Worm (Caenorhabditis elegans) whole organism, L3 larva: ENCODE data around the gene srt-48.

ENCODE experiments used
- R02D3.7 ChIP-seq: fragments of 150-350 bp; optimal IDR thresholded peaks from 2 replicates; lab custom pipeline; 2014; ENCODE audit warnings: missing biosample characterization, missing genetic modification characterization
- ZK546.5 ChIP-seq: sonication (generic microtip); optimal IDR thresholded peaks from 2 replicates; lab custom pipeline; 2017; ENCODE audit warnings: missing biosample characterization, missing genetic modification characterization
- aly-2 ChIP-seq: fragments of 150-350 bp; optimal IDR thresholded peaks from 2 replicates; lab custom pipeline; 2014; ENCODE audit warnings: missing biosample characterization, missing genetic modification characterization
- ama-1 ChIP-seq: fragments of 150-350 bp; optimal IDR thresholded peaks from 2 replicates; lab custom pipeline; 2018
- ceh-16 ChIP-seq: sonication (generic microtip); optimal IDR thresholded peaks from 2 replicates; lab custom pipeline; 2017; ENCODE audit warnings: missing biosample characterization, missing genetic modification characterization
- ceh-28 ChIP-seq: fragments of 150-350 bp; optimal IDR thresholded peaks from 2 replicates; lab custom pipeline; 2014; ENCODE audit warnings: missing biosample characterization, missing genetic modification reagents, missing genetic modification characterization
- ceh-82 ChIP-seq: fragments of 150-350 bp; optimal IDR thresholded peaks from 2 replicates; lab custom pipeline; 2014; ENCODE audit warnings: missing biosample characterization, missing genetic modification characterization
- ceh-9 ChIP-seq: sonication (generic microtip); optimal IDR thresholded peaks from 2 replicates; lab custom pipeline; 2018; ENCODE audit warnings: missing biosample characterization, missing genetic modification characterization
- daf-12 ChIP-seq: fragments of 150-350 bp; optimal IDR thresholded peaks from 2 replicates; lab custom pipeline; 2014; ENCODE audit warnings: missing biosample characterization, missing genetic modification reagents, missing genetic modification characterization
- egl-27 ChIP-seq: sonication (generic microtip); optimal IDR thresholded peaks from 4 replicates; lab custom pipeline; 2017; ENCODE audit warnings: missing biosample characterization, missing genetic modification reagents, missing genetic modification characterization
- egl-5 ChIP-seq: fragments of 150-350 bp; optimal IDR thresholded peaks from 2 replicates; lab custom pipeline; 2017; ENCODE audit warnings: missing biosample characterization, missing genetic modification reagents, missing genetic modification characterization, inconsistent platforms
- elt-1 ChIP-seq: fragments of 150-350 bp; optimal IDR thresholded peaks from 2 replicates; lab custom pipeline; 2014; ENCODE audit warnings: missing biosample characterization, missing genetic modification characterization
- elt-2 ChIP-seq: sonication (generic microtip); optimal IDR thresholded peaks from 2 replicates; lab custom pipeline; 2016; ENCODE audit warnings: missing genetic modification reagents, mild to moderate bottlenecking, missing genetic modification characterization, missing compliant biosample characterization
- elt-3 ChIP-seq, 3 experiments: fragments of 150-350 bp in 1 of 3; sonication (generic microtip) in 2 of 3; optimal IDR thresholded peaks; 2 replicates in 2 of 3; 4 replicates in 1 of 3; lab custom pipeline; 2014 to 2017; ENCODE audit warnings: missing biosample characterization in 3 of 3, missing genetic modification characterization in 3 of 3
- eor-1 ChIP-seq, 2 experiments: fragments of 150-350 bp; optimal IDR thresholded peaks; 2 replicates each; lab custom pipeline; 2014 to 2018; ENCODE audit warnings: missing biosample characterization in 2 of 2, missing genetic modification characterization in 2 of 2
- fkh-10 ChIP-seq: sonication (generic microtip); optimal IDR thresholded peaks from 2 replicates; lab custom pipeline; 2017; ENCODE audit warnings: missing biosample characterization, missing genetic modification reagents, missing genetic modification characterization
- fkh-2 ChIP-seq: fragments of 150-350 bp; optimal IDR thresholded peaks from 2 replicates; lab custom pipeline; 2014; ENCODE audit warnings: missing biosample characterization, missing genetic modification reagents, missing genetic modification characterization
- fos-1 ChIP-seq: fragments of 150-350 bp; optimal IDR thresholded peaks from 2 replicates; lab custom pipeline; 2014; ENCODE audit warnings: missing biosample characterization, missing genetic modification characterization
- hmg-11 ChIP-seq: sonication (generic microtip); optimal IDR thresholded peaks from 2 replicates; lab custom pipeline; 2016; ENCODE audit warnings: missing genetic modification characterization, missing compliant biosample characterization
- jun-1 ChIP-seq: fragments of 150-350 bp; optimal IDR thresholded peaks from 2 replicates; lab custom pipeline; 2014; ENCODE audit warnings: missing biosample characterization, missing genetic modification reagents, missing genetic modification characterization
- lin-15B ChIP-seq: fragments of 150-350 bp; optimal IDR thresholded peaks from 2 replicates; lab custom pipeline; 2014; ENCODE audit warnings: missing biosample characterization, missing genetic modification characterization
- lin-39 ChIP-seq: fragments of 150-350 bp; optimal IDR thresholded peaks from 2 replicates; lab custom pipeline; 2018; ENCODE audit warnings: missing biosample characterization, missing genetic modification reagents, missing genetic modification characterization
- lsy-12 ChIP-seq: sonication (generic microtip); optimal IDR thresholded peaks from 2 replicates; lab custom pipeline; 2016; ENCODE audit warnings: mild to moderate bottlenecking, missing genetic modification characterization, missing compliant biosample characterization
- mdl-1 ChIP-seq: fragments of 150-350 bp; optimal IDR thresholded peaks from 2 replicates; lab custom pipeline; 2014; ENCODE audit warnings: missing biosample characterization, missing genetic modification characterization
- mml-1 ChIP-seq: fragments of 150-350 bp; sonication (generic microtip); optimal IDR thresholded peaks from 3 replicates; lab custom pipeline; 2014; ENCODE audit warnings: missing biosample characterization, missing genetic modification characterization
- nfya-1 ChIP-seq: sonication (generic microtip); optimal IDR thresholded peaks from 2 replicates; lab custom pipeline; 2017; ENCODE audit warnings: missing genetic modification characterization, mild to moderate bottlenecking, missing compliant biosample characterization, antibody characterized with exemption, moderate library complexity; ENCODE audit not compliant: insufficient read depth
- nhr-11 ChIP-seq: fragments of 150-350 bp; optimal IDR thresholded peaks from 2 replicates; lab custom pipeline; 2014; ENCODE audit warnings: missing biosample characterization, missing genetic modification characterization
- nhr-12 ChIP-seq: fragments of 150-350 bp; optimal IDR thresholded peaks from 2 replicates; lab custom pipeline; 2014; ENCODE audit warnings: missing biosample characterization, missing genetic modification characterization
- nhr-23 ChIP-seq: fragments of 150-350 bp; optimal IDR thresholded peaks from 2 replicates; lab custom pipeline; 2014; ENCODE audit warnings: missing biosample characterization, missing genetic modification reagents, missing genetic modification characterization
- nhr-237 ChIP-seq: fragments of 150-350 bp; optimal IDR thresholded peaks from 2 replicates; lab custom pipeline; 2014; ENCODE audit warnings: missing biosample characterization, missing genetic modification characterization
- nhr-25 ChIP-seq: sonication (generic microtip); optimal IDR thresholded peaks from 2 replicates; lab custom pipeline; 2017; ENCODE audit warnings: missing biosample characterization, missing genetic modification characterization
- nhr-28 ChIP-seq: fragments of 150-350 bp; optimal IDR thresholded peaks from 2 replicates; lab custom pipeline; 2014; ENCODE audit warnings: missing biosample characterization, missing genetic modification characterization
- nhr-43 ChIP-seq: sonication (generic microtip); optimal IDR thresholded peaks from 2 replicates; lab custom pipeline; 2016; ENCODE audit warnings: mild to moderate bottlenecking, missing genetic modification characterization, missing compliant biosample characterization; ENCODE audit not compliant: poor library complexity, severe bottlenecking
- nhr-67 ChIP-seq: fragments of 150-350 bp; optimal IDR thresholded peaks from 2 replicates; lab custom pipeline; 2014; ENCODE audit warnings: missing biosample characterization, missing genetic modification characterization
- nhr-76 ChIP-seq: fragments of 150-350 bp; sonication (generic microtip); optimal IDR thresholded peaks from 5 replicates; lab custom pipeline; 2014; ENCODE audit warnings: missing biosample characterization, missing genetic modification characterization
- nhr-77 ChIP-seq: fragments of 150-350 bp; optimal IDR thresholded peaks from 2 replicates; lab custom pipeline; 2014; ENCODE audit warnings: missing biosample characterization, missing genetic modification characterization
- pha-4 ChIP-seq: fragments of 150-350 bp; optimal IDR thresholded peaks from 2 replicates; lab custom pipeline; 2014; ENCODE audit warnings: missing biosample characterization, missing genetic modification reagents, missing genetic modification characterization
- pqm-1 ChIP-seq: fragments of 150-350 bp; optimal IDR thresholded peaks from 2 replicates; lab custom pipeline; 2017; ENCODE audit warnings: missing biosample characterization, missing genetic modification characterization, inconsistent platforms
- sea-2 ChIP-seq: fragments of 150-350 bp; sonication (generic microtip); optimal IDR thresholded peaks from 4 replicates; lab custom pipeline; 2014; ENCODE audit warnings: missing biosample characterization, missing genetic modification reagents, missing genetic modification characterization
- skn-1 ChIP-seq: fragments of 150-350 bp; optimal IDR thresholded peaks from 2 replicates; lab custom pipeline; 2014; ENCODE audit warnings: missing biosample characterization, missing genetic modification characterization
- snpc-4 ChIP-seq: fragments of 150-350 bp; optimal IDR thresholded peaks from 2 replicates; lab custom pipeline; 2014; ENCODE audit warnings: missing biosample characterization, missing genetic modification characterization
- tbx-2 ChIP-seq: sonication (generic microtip); optimal IDR thresholded peaks from 2 replicates; lab custom pipeline; 2016; ENCODE audit warnings: mild to moderate bottlenecking, missing genetic modification characterization, missing compliant biosample characterization
- unc-39 ChIP-seq: sonication (generic microtip); optimal IDR thresholded peaks from 4 replicates; lab custom pipeline; 2017; ENCODE audit warnings: missing biosample characterization, missing genetic modification characterization
- unc-62 ChIP-seq: fragments of 150-350 bp; sonication (generic microtip); optimal IDR thresholded peaks from 4 replicates; lab custom pipeline; 2014; ENCODE audit warnings: missing biosample characterization, missing genetic modification reagents, missing genetic modification characterization
- zag-1 ChIP-seq: fragments of 150-350 bp; optimal IDR thresholded peaks from 2 replicates; lab custom pipeline; 2014; ENCODE audit warnings: missing biosample characterization, missing genetic modification characterization
- ztf-11 ChIP-seq: fragments of 150-350 bp; optimal IDR thresholded peaks from 2 replicates; lab custom pipeline; 2014; ENCODE audit warnings: missing biosample characterization, missing genetic modification characterization
- ztf-4 ChIP-seq: fragments of 150-350 bp; optimal IDR thresholded peaks from 2 replicates; lab custom pipeline; 2014; ENCODE audit warnings: missing biosample characterization, missing genetic modification characterization

srt-48 gene

DNA sequence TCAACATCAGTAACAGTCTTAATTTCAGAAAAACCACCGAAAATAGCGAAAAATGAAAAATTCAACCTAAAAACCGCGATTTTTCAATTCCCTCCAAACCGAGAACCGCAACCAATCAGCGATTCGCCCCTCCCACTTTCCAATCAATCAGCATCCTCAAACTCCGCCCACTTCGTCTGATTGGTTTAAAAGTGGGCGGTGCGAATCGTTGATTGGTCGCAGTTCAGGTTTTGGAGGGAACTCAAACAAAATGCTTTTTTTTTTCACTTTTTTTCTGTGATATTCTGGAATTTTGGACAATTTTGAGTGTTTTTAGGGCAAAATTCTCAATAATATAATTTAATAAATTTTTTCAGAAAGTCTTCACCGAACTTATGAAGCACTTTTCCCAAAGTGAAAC lies 40.8 kb downstream of the srt-48 start:
- no peak for TF ChIP-seq nhr-76
- no peak for TF ChIP-seq ama-1
- no peak for TF ChIP-seq egl-27
- TF ChIP-seq nfya-1 (tag; lab: Kevin White, UChicago) = peak; percentile 82

DNA sequence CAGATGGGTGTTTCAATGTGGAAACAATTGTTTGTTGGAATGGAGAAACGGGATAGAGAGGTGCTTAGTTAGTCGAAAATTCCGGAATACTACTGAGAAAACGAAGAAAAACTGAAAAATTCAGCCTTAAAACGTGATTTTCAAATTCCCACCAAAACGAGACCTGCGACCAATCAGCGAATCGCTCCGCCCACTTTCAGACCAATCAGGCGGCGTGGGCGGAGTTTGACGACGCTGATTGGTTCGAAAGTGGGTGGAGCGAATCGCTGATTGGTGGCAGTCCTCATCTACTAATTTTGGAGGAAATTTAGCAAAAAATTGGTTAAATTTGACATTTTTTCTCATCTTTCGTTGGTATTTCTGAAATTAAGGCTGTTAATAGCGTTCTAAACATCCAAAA lies 41.4 kb downstream of the srt-48 start:
- no peak for TF ChIP-seq ztf-11
- TF ChIP-seq nfya-1 (tag; lab: Kevin White, UChicago) = peak; percentile 98
- no peak for TF ChIP-seq nhr-77 (tag; lab: Kevin White, UChicago)

ce11 chrIV:15025384-15025783 lies 43.3 kb downstream of the srt-48 start, which contains the start of gene fcd-2:
Gene fcd-2, plus strand, starts transcription at chrIV:15025710.
- TF ChIP-seq aly-2 (tag; lab: Kevin White, UChicago) = no peak
- no peak for TF ChIP-seq nhr-43 (tag; lab: Kevin White, UChicago)
- TF ChIP-seq nhr-237 = no peak
- no peak for TF ChIP-seq hmg-11
- TF ChIP-seq fkh-10 (GFP tag; lab: Kevin White, UChicago) = no peak
- TF ChIP-seq elt-3 (tag; optimal IDR thresholded peaks at IDR 0.05; lab: Kevin White, UChicago) = no peak
- TF ChIP-seq lsy-12 (tag; lab: Kevin White, UChicago) = no peak
- no peak for TF ChIP-seq mdl-1
- TF ChIP-seq ceh-28 = peak; percentile 24
- no peak for TF ChIP-seq nhr-67 (tag; lab: Kevin White, UChicago)
- TF ChIP-seq unc-39 = no peak
- no peak for TF ChIP-seq eor-1 (tag; optimal IDR thresholded peaks at IDR 0.05; lab: Kevin White, UChicago)
- no peak for TF ChIP-seq nhr-25
- TF ChIP-seq nhr-11 = no peak
- no peak for TF ChIP-seq jun-1 (tag; lab: Kevin White, UChicago)
- TF ChIP-seq ztf-4 = no peak
- no peak for TF ChIP-seq unc-62 (GFP tag; lab: Kevin White, UChicago)
- TF ChIP-seq elt-1 = no peak
- TF ChIP-seq fkh-2 (tag; lab: Kevin White, UChicago) = no peak
- peak; percentile 31 for TF ChIP-seq skn-1 (tag; lab: Kevin White, UChicago)
- TF ChIP-seq sea-2 (GFP tag; lab: Kevin White, UChicago) = no peak
- no peak for TF ChIP-seq nhr-28 (tag; lab: Kevin White, UChicago)
- peak; percentile 52 for TF ChIP-seq snpc-4 (tag; lab: Kevin White, UChicago)
- TF ChIP-seq nhr-77 (tag; lab: Kevin White, UChicago) = no peak
- TF ChIP-seq mml-1 (tag; lab: Kevin White, UChicago) = no peak
- no peak for TF ChIP-seq elt-2 (tag; lab: Kevin White, UChicago)
- no peak for TF ChIP-seq tbx-2 (tag; lab: Kevin White, UChicago)
- TF ChIP-seq ZK546.5 (tag; lab: Kevin White, UChicago) = no peak
- no peak for TF ChIP-seq ama-1
- TF ChIP-seq nfya-1 (tag; lab: Kevin White, UChicago) = peak; percentile 70
- no peak for TF ChIP-seq lin-39 (tag; lab: Kevin White, UChicago)
- no peak for TF ChIP-seq zag-1 (tag; lab: Kevin White, UChicago)
- TF ChIP-seq fos-1 (tag; lab: Kevin White, UChicago) = no peak
- TF ChIP-seq lin-15B = peak; percentile 69
- TF ChIP-seq ceh-16 (tag; lab: Kevin White, UChicago) = no peak
- peak; percentile 78 for TF ChIP-seq pha-4 (tag; lab: Kevin White, UChicago)
- no peak for TF ChIP-seq ceh-82
- TF ChIP-seq R02D3.7 (tag; lab: Kevin White, UChicago) = peak; percentile 27
- no peak for TF ChIP-seq nhr-76
- TF ChIP-seq daf-12 (tag; lab: Kevin White, UChicago) = no peak
- TF ChIP-seq ceh-9 (tag; lab: Kevin White, UChicago) = no peak
- no peak for TF ChIP-seq nhr-12 (tag; lab: Kevin White, UChicago)
- TF ChIP-seq egl-5 (tag; lab: Kevin White, UChicago) = no peak
- peak; percentile 2 for TF ChIP-seq pqm-1 (tag; lab: Kevin White, UChicago)
- TF ChIP-seq nhr-23 (tag; lab: Kevin White, UChicago) = peak; percentile 17
- TF ChIP-seq ztf-11 = no peak
- no peak for TF ChIP-seq egl-27
